Worm (Caenorhabditis elegans): Measurements from ENCODE around the gene F52H2.15.
A peak's percentile ranks its signal among the peaks of the same experiment; 100 is the strongest.

Gene F52H2.15

DNA sequence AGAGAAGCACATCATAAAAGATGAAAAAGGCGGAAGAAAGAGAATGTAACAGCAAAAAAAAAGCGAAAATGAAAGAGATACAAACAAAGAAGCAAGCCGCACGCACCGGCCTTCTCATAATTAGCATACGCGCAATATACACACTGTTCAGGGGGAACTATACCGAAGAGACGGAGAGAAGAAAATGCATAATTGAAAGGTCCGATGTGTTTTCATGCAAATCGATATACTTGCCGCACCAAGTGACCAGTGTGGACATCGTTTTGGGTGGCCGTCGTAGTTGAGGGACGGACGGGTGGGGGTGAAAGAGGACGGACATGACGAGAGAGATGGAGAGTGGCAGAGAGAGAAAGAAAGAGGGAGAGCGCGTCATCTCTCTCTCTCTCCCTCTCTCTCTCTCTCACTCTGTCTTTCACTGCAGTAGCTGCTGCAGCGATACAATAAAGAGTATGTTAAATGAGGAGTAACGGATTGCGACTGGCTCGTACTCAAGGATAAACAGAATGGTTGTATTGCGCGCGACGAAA lies 28.8 kb upstream of the F52H2.15 start (continued):
- no peak for TF ChIP-seq sdz-12 (GFP tag; optimal IDR thresholded peaks at IDR 0.05)
- no peak; the same call in 1 of the 2 replicates for TF ChIP-seq pha-4 (GFP tag; IDR thresholded peaks at IDR 0.05)
- peak; percentile 87 for TF ChIP-seq pha-4 (tag; optimal IDR thresholded peaks at IDR 0.05)
- peak; percentile 1 for TF ChIP-seq spr-1 (tag; optimal IDR thresholded peaks at IDR 0.05)
- no peak for TF ChIP-seq lin-39 (tag; optimal IDR thresholded peaks at IDR 0.05)
- TF ChIP-seq Y48G9A.11 (GFP tag; IDR thresholded peaks at IDR 0.05): no peak
- no peak for TF ChIP-seq madf-5 (GFP tag; IDR thresholded peaks at IDR 0.05)
- TF ChIP-seq ztf-11 (tag; optimal IDR thresholded peaks at IDR 0.05): no peak
- peak; percentile 99 for TF ChIP-seq aha-1 (tag)
- peak; percentile 75 for TF ChIP-seq ctbp-1 (GFP tag; IDR thresholded peaks at IDR 0.05)
- TF ChIP-seq lsy-2 (tag; optimal IDR thresholded peaks at IDR 0.05): peak; percentile 72 to 78
- TF ChIP-seq F26F4.8 (GFP tag; conservative IDR thresholded peaks at IDR 0.05): no peak
- no peak for TF ChIP-seq ztf-7 (tag; optimal IDR thresholded peaks at IDR 0.05)
- no peak for TF ChIP-seq fos-1 (tag; optimal IDR thresholded peaks at IDR 0.05)
- TF ChIP-seq F37D6.2 (tag; optimal IDR thresholded peaks at IDR 0.05): peak; percentile 43
- TF ChIP-seq mdt-29 (GFP tag; IDR thresholded peaks at IDR 0.05): no peak
- TF ChIP-seq egl-27 (tag; optimal IDR thresholded peaks at IDR 0.05): no peak
- peak; percentile 51 for TF ChIP-seq mxl-3 (GFP tag; optimal IDR thresholded peaks at IDR 0.05)
- no peak for TF ChIP-seq lin-15B (tag; optimal IDR thresholded peaks at IDR 0.05)
- TF ChIP-seq zag-1 (tag; optimal IDR thresholded peaks at IDR 0.05): peak; percentile 76
- peak; percentile 34 for TF ChIP-seq duxl-1 (tag; optimal IDR thresholded peaks at IDR 0.05; ENCODE audit: poor library complexity)
- 0 out of 2 replicates have a peak, but pooled peaks have one; percentile 9 for TF ChIP-seq dmd-6 (GFP tag; IDR thresholded peaks at IDR 0.05)
- TF ChIP-seq D1046.2 (GFP tag; IDR thresholded peaks at IDR 0.05): no peak

DNA sequence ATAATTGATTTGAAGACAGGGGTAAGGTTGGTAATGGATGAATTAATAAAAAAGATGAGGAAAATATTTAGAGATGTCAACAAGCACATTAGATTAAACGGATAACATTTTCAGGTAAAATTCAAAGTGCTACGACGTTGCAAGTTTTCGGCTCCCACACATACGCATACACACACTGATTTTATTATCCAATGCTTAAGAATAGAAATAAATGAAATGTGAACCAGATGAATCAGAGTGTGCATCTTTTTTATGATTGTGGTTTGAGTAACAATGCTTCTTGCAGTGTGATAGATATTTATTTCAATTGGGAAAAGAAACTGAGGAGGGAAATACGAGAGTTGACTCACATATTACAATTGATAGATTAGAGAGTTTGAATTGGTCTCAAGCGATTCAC lies 26.4 kb upstream of the F52H2.15 start:
- TF ChIP-seq aha-1 (tag) (peak; percentile 26), F10B5.3 (tag; optimal IDR thresholded peaks at IDR 0.05) (no peak)

DNA sequence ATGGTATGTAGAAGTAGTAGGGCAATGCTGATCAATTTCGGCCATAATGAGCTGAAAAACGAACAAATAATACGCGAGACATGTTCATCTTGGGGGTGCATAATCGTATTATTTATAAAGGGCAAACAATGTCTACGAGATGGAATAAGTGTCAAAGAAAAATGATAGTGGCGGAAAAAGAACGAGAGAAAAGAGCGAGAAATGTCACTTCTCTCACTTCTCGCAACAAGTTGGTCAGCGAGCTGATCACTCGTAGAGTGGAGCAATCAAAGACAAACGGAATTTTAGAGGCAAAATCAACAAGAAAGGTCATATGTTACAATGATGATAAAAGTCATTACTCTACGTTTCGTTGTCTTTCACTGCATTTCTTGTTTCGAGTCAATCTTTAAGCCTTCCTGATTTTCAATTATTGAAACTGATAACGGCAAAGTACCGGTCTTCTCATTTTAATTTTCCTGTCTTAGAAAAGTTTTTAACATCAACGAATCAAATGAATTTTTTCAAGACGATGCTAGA lies 24.1 kb upstream of the F52H2.15 start, which contains the start of gene F52H2.3:
F52H2.3 (minus strand) TSS at position 51 of the 519 bp plus-strand sequence.
- TF ChIP-seq nhr-11 (tag; optimal IDR thresholded peaks at IDR 0.05) (no peak), dve-1 (tag; optimal IDR thresholded peaks at IDR 0.05; ENCODE audit: insufficient read depth) (peak; percentile 58), lin-13 (GFP tag; optimal IDR thresholded peaks at IDR 0.05) (no peak), nhr-77 (tag; optimal IDR thresholded peaks at IDR 0.05) (peak; percentile 53), daf-16 (GFP tag; optimal IDR thresholded peaks at IDR 0.05) (no peak), daf-16 (tag; optimal IDR thresholded peaks at IDR 0.05) (peak; percentile 89), mep-1 (tag; optimal IDR thresholded peaks at IDR 0.05) (peak; percentile 28), hlh-11 (tag; optimal IDR thresholded peaks at IDR 0.05) (peak; percentile 64), dmd-6 (GFP tag; IDR thresholded peaks at IDR 0.05) (peak; percentile 59), madf-9 (GFP tag; conservative IDR thresholded peaks at IDR 0.05) (no peak), nhr-28 (tag; optimal IDR thresholded peaks at IDR 0.05) (peak; percentile 54), pqm-1 (tag; optimal IDR thresholded peaks at IDR 0.05) (peak; percentile 3), unc-39 (tag; optimal IDR thresholded peaks at IDR 0.05) (no peak), aly-2 (tag; optimal IDR thresholded peaks at IDR 0.05) (no peak), F37D6.2 (tag; optimal IDR thresholded peaks at IDR 0.05) (no peak), unc-62 (GFP tag; optimal IDR thresholded peaks at IDR 0.05 in 1 of 2) (peak in 1 of 2 experiments; percentile 89), unc-62 (tag; optimal IDR thresholded peaks at IDR 0.05) (no peak), daf-19 (GFP tag; conservative IDR thresholded peaks at IDR 0.05) (no peak), nhr-10 (tag; optimal IDR thresholded peaks at IDR 0.05) (peak; percentile 5), hlh-30 (tag; optimal IDR thresholded peaks at IDR 0.05; ENCODE audit: insufficient read depth) (peak; percentile 42), lir-3 (tag; optimal IDR thresholded peaks at IDR 0.05) (no peak), spr-3 (GFP tag; optimal IDR thresholded peaks at IDR 0.05) (no peak), tra-1 (GFP tag; IDR thresholded peaks at IDR 0.05) (0 out of 2 replicates have a peak, but pooled peaks have one; percentile 34), zfp-3 (GFP tag; conservative IDR thresholded peaks at IDR 0.05) (no peak), nhr-41 (GFP tag; IDR thresholded peaks at IDR 0.05) (peak; percentile 14; the same call in 1 of the 2 replicates), mdl-1 (tag; optimal IDR thresholded peaks at IDR 0.05) (peak in 1 of 2 experiments; percentile 5)
